Fruit fly (Drosophila melanogaster): ENCODE results near the gene CG18764.

CG18764 gene

dm6 chr3R:11656614-11657216 is 30.0 kb downstream of the CG18764 start (continued):
- TF ChIP-seq Scr (GFP tag; IDR thresholded peaks at IDR 0.05; ENCODE audit: partially characterized antibody) (no peak), CG30020 (tag; optimal IDR thresholded peaks at IDR 0.05) (peak; percentile 65), CG3065 (GFP tag; optimal IDR thresholded peaks at IDR 0.05) (peak; percentile 82), CG6813 (GFP tag; optimal IDR thresholded peaks at IDR 0.05) (peak; percentile 95), Elba2 (GFP tag; optimal IDR thresholded peaks at IDR 0.05) (no peak), Ada2b (GFP tag; IDR thresholded peaks at IDR 0.05) (peak; percentile 97), Xbp1 (GFP tag; optimal IDR thresholded peaks at IDR 0.05) (peak; percentile 97), wek (GFP tag; optimal IDR thresholded peaks at IDR 0.05) (peak; percentile 84), CG1647 (GFP tag; optimal IDR thresholded peaks at IDR 0.05) (peak; percentile 96), exex (tag; optimal IDR thresholded peaks at IDR 0.05) (peak; percentile 79), CG5180 (GFP tag; optimal IDR thresholded peaks at IDR 0.05) (peak; percentile 82), pum (GFP tag; optimal IDR thresholded peaks at IDR 0.05) (peak; percentile 93), Hr51 (GFP tag; optimal IDR thresholded peaks at IDR 0.05) (peak; percentile 94 to 96), dm (GFP tag; optimal IDR thresholded peaks at IDR 0.05) (peak; percentile 87), Mrtf (GFP tag; IDR thresholded peaks at IDR 0.05) (peak; percentile 96), ase (GFP tag; IDR thresholded peaks at IDR 0.05) (peak; percentile 95), CG11398 (GFP tag; optimal IDR thresholded peaks at IDR 0.05) (peak; percentile 83), CG8290 (GFP tag; optimal IDR thresholded peaks at IDR 0.05) (peak; percentile 80), CG8290 (tag; optimal IDR thresholded peaks at IDR 0.05) (peak in 1 of 2 experiments; percentile 96), CG43689 (GFP tag; IDR thresholded peaks at IDR 0.05) (peak; percentile 88), inv (GFP tag; IDR thresholded peaks at IDR 0.05; ENCODE audit: partially characterized antibody) (no peak), CG1024 (GFP tag; IDR thresholded peaks at IDR 0.05) (peak; percentile 90), CG4854 (GFP tag; optimal IDR thresholded peaks at IDR 0.05) (peak; percentile 94), CG15269 (tag; optimal IDR thresholded peaks at IDR 0.05) (peak; percentile 98), dmrt11E (tag; optimal IDR thresholded peaks at IDR 0.05) (peak; percentile 91), danr (GFP tag; IDR thresholded peaks at IDR 0.05) (peak; percentile 92), Lim3 (GFP tag; IDR thresholded peaks at IDR 0.05) (peak; percentile 89), slou (GFP tag; optimal IDR thresholded peaks at IDR 0.05) (peak; percentile 93), CG1602 (GFP tag; optimal IDR thresholded peaks at IDR 0.05) (peak; percentile 94), zfh2 (GFP tag; optimal IDR thresholded peaks at IDR 0.05) (peak; percentile 95), slbo (GFP tag; IDR thresholded peaks at IDR 0.05) (peak; percentile 98), wdn (GFP tag; IDR thresholded peaks at IDR 0.05) (peak; percentile 97), fd64A (GFP tag; optimal IDR thresholded peaks at IDR 0.05) (peak; percentile 92), sima (GFP tag; optimal IDR thresholded peaks at IDR 0.05) (peak; percentile 74), nmo (GFP tag; optimal IDR thresholded peaks at IDR 0.05) (peak; percentile 96), Gug (GFP tag; IDR thresholded peaks at IDR 0.05) (peak; percentile 94), stwl (tag; optimal IDR thresholded peaks at IDR 0.05) (peak; percentile 37), CG15601 (tag; optimal IDR thresholded peaks at IDR 0.05) (peak; percentile 94), tgo (GFP tag; IDR thresholded peaks at IDR 0.05) (peak; percentile 96), CG1529 (GFP tag; optimal IDR thresholded peaks at IDR 0.05) (peak; percentile 93), fu2 (GFP tag; optimal IDR thresholded peaks at IDR 0.05) (peak; percentile 93), H15 (GFP tag; IDR thresholded peaks at IDR 0.05) (peak; percentile 97), Gsc (GFP tag; IDR thresholded peaks at IDR 0.05) (peak; percentile 87), C15 (GFP tag; IDR thresholded peaks at IDR 0.05) (peak; percentile 88), amos (GFP tag; IDR thresholded peaks at IDR 0.05; ENCODE audit: partially characterized antibody) (no peak), Camta (GFP tag; optimal IDR thresholded peaks at IDR 0.05) (peak; percentile 95), Bdp1 (GFP tag; optimal IDR thresholded peaks at IDR 0.05) (peak; percentile 91), Hand (GFP tag; optimal IDR thresholded peaks at IDR 0.05) (peak; percentile 92), CG32772 (GFP tag; IDR thresholded peaks at IDR 0.05) (peak; percentile 97), CG18262 (tag; optimal IDR thresholded peaks at IDR 0.05) (peak; percentile 95), CG4360 (GFP tag; IDR thresholded peaks at IDR 0.05) (peak; percentile 78)
